Worm (Caenorhabditis elegans) whole organism, late embryonic: Measurements from ENCODE around the gene H20J04.1.

Experiments
- F13H6.1 ChIP-seq: sonication (generic microtip); optimal IDR thresholded peaks from 2 replicates; lab custom pipeline; 2016; ENCODE audit warnings: missing genetic modification characterization, missing compliant biosample characterization
- K09A11.1 ChIP-seq: sonication (generic microtip); optimal IDR thresholded peaks from 2 replicates; lab custom pipeline; 2017; ENCODE audit warnings: antibody characterized with exemption, mild to moderate bottlenecking, missing genetic modification characterization, missing compliant biosample characterization; ENCODE audit not compliant: insufficient read depth
- T23F11.4 ChIP-seq: fragments of 200-800 bp; sonication (Bioruptor generic); optimal IDR thresholded peaks from 2 replicates; lab custom pipeline; 2018; ENCODE audit warnings: mild to moderate bottlenecking, missing genetic modification characterization, missing compliant biosample characterization
- ahr-1 ChIP-seq: sonication (generic microtip); optimal IDR thresholded peaks from 2 replicates; lab custom pipeline; 2016; ENCODE audit warnings: missing genetic modification characterization, missing compliant biosample characterization
- ceh-14 ChIP-seq: sonication (generic microtip); optimal IDR thresholded peaks from 2 replicates; lab custom pipeline; 2016; ENCODE audit warnings: missing genotype, missing genetic modification characterization, missing compliant biosample characterization
- ceh-18 ChIP-seq: sonication (generic microtip); optimal IDR thresholded peaks from 2 replicates; lab custom pipeline; 2016; ENCODE audit warnings: missing genetic modification characterization, missing compliant biosample characterization
- ceh-31 ChIP-seq: sonication (generic microtip); optimal IDR thresholded peaks from 2 replicates; lab custom pipeline; 2016; ENCODE audit warnings: missing genetic modification characterization, missing compliant biosample characterization
- ceh-9 ChIP-seq: sonication (generic microtip); optimal IDR thresholded peaks from 2 replicates; lab custom pipeline; 2016; ENCODE audit warnings: mild to moderate bottlenecking, missing genetic modification characterization, inconsistent platforms, missing compliant biosample characterization
- dmd-4 ChIP-seq: sonication (generic microtip); optimal IDR thresholded peaks from 2 replicates; lab custom pipeline; 2016; ENCODE audit warnings: borderline replicate concordance, missing genetic modification characterization, missing compliant biosample characterization
- dve-1 ChIP-seq: sonication (generic microtip); optimal IDR thresholded peaks from 2 replicates; lab custom pipeline; 2017; ENCODE audit warnings: antibody characterized with exemption, mild to moderate bottlenecking, missing genetic modification characterization, missing compliant biosample characterization
- fax-1 ChIP-seq: sonication (generic microtip); optimal IDR thresholded peaks from 2 replicates; lab custom pipeline; 2016; ENCODE audit warnings: missing genotype, missing genetic modification characterization, missing compliant biosample characterization
- fkh-6 ChIP-seq: sonication (generic microtip); optimal IDR thresholded peaks from 2 replicates; lab custom pipeline; 2016; ENCODE audit warnings: missing genetic modification characterization, missing compliant biosample characterization
- gmeb-2 ChIP-seq: sonication (generic microtip); optimal IDR thresholded peaks from 2 replicates; lab custom pipeline; 2016; ENCODE audit warnings: missing genetic modification characterization, inconsistent platforms, missing compliant biosample characterization
- hlh-15 ChIP-seq: sonication (generic microtip); optimal IDR thresholded peaks from 2 replicates; lab custom pipeline; 2016; ENCODE audit warnings: missing genetic modification characterization, missing compliant biosample characterization
- hlh-30 ChIP-seq: sonication (generic microtip); optimal IDR thresholded peaks from 2 replicates; lab custom pipeline; 2017; ENCODE audit warnings: antibody characterized with exemption, missing genetic modification characterization, missing compliant biosample characterization; ENCODE audit not compliant: insufficient read depth
- hlh-6 ChIP-seq: sonication (generic microtip); optimal IDR thresholded peaks from 2 replicates; lab custom pipeline; 2016; ENCODE audit warnings: missing genotype, missing genetic modification characterization, missing compliant biosample characterization
- hlh-8 ChIP-seq: sonication (generic microtip); optimal IDR thresholded peaks from 2 replicates; lab custom pipeline; 2016; ENCODE audit warnings: missing genotype, missing genetic modification characterization, missing compliant biosample characterization
- lin-11 ChIP-seq: fragments of 200-800 bp; sonication (Bioruptor generic); optimal IDR thresholded peaks from 2 replicates; lab custom pipeline; 2018; ENCODE audit warnings: mild to moderate bottlenecking, missing genetic modification characterization, missing compliant biosample characterization
- madf-2 ChIP-seq: sonication (generic microtip); optimal IDR thresholded peaks from 2 replicates; lab custom pipeline; 2017; ENCODE audit warnings: missing genetic modification characterization, missing compliant biosample characterization
- mec-3 ChIP-seq: sonication (generic microtip); optimal IDR thresholded peaks from 2 replicates; lab custom pipeline; 2016; ENCODE audit warnings: borderline replicate concordance, missing genetic modification characterization, missing compliant biosample characterization
- nfya-1 ChIP-seq: sonication (generic microtip); optimal IDR thresholded peaks from 2 replicates; lab custom pipeline; 2017; ENCODE audit warnings: missing genetic modification characterization, mild to moderate bottlenecking, missing compliant biosample characterization, antibody characterized with exemption, moderate library complexity
- nhr-232 ChIP-seq: sonication (generic microtip); optimal IDR thresholded peaks from 2 replicates; lab custom pipeline; 2016; ENCODE audit warnings: missing genetic modification characterization, missing compliant biosample characterization
- npax-4 ChIP-seq: sonication (generic microtip); optimal IDR thresholded peaks from 2 replicates; lab custom pipeline; 2016; ENCODE audit warnings: missing genetic modification characterization, missing compliant biosample characterization
- odd-2 ChIP-seq: sonication (generic microtip); optimal IDR thresholded peaks from 2 replicates; lab custom pipeline; 2017; ENCODE audit warnings: antibody characterized with exemption, mild to moderate bottlenecking, missing genetic modification characterization, missing compliant biosample characterization
- pag-3 ChIP-seq: sonication (generic microtip); optimal IDR thresholded peaks from 2 replicates; lab custom pipeline; 2016; ENCODE audit warnings: missing compliant biosample characterization, missing genetic modification characterization, borderline replicate concordance
- pat-9 ChIP-seq: fragments of 200-800 bp; sonication (Bioruptor generic); optimal IDR thresholded peaks from 2 replicates; lab custom pipeline; 2018; ENCODE audit warnings: mild to moderate bottlenecking, missing genetic modification characterization, moderate library complexity, missing compliant biosample characterization
- pax-1 ChIP-seq: fragments of 150-350 bp; optimal IDR thresholded peaks from 2 replicates; lab custom pipeline; 2014; ENCODE audit warnings: missing biosample characterization, missing genetic modification characterization
- pha-2 ChIP-seq: sonication (generic microtip); optimal IDR thresholded peaks from 2 replicates; lab custom pipeline; 2017; ENCODE audit warnings: mild to moderate bottlenecking, missing genetic modification characterization, missing compliant biosample characterization
- pqm-1 ChIP-seq: sonication (generic microtip); optimal IDR thresholded peaks from 2 replicates; lab custom pipeline; 2016; ENCODE audit warnings: missing genetic modification characterization, missing compliant biosample characterization
- pros-1 ChIP-seq: fragments of 150-350 bp; optimal IDR thresholded peaks from 2 replicates; lab custom pipeline; 2014; ENCODE audit warnings: missing biosample characterization, missing genetic modification reagents, missing genetic modification characterization
- sdc-2 ChIP-seq: sonication (generic microtip); optimal IDR thresholded peaks from 2 replicates; lab custom pipeline; 2016; ENCODE audit warnings: missing genotype, missing genetic modification characterization, missing compliant biosample characterization
- tbx-2 ChIP-seq: sonication (generic microtip); optimal IDR thresholded peaks from 2 replicates; lab custom pipeline; 2016; ENCODE audit warnings: missing genetic modification characterization, missing compliant biosample characterization
- unc-42 ChIP-seq: sonication (generic microtip); optimal IDR thresholded peaks from 2 replicates; lab custom pipeline; 2016; ENCODE audit warnings: missing genotype, missing genetic modification characterization, missing compliant biosample characterization
- unc-55 ChIP-seq: sonication (generic microtip); optimal IDR thresholded peaks from 2 replicates; lab custom pipeline; 2017; ENCODE audit warnings: missing biosample characterization, missing genetic modification reagents, missing genetic modification characterization
- unc-86 ChIP-seq: sonication (generic microtip); optimal IDR thresholded peaks from 2 replicates; lab custom pipeline; 2016; ENCODE audit warnings: missing genetic modification characterization, missing compliant biosample characterization
- ztf-16 ChIP-seq: sonication (generic microtip); optimal IDR thresholded peaks from 2 replicates; lab custom pipeline; 2017; ENCODE audit warnings: missing genetic modification characterization, missing compliant biosample characterization

The H20J04.1 gene

DNA sequence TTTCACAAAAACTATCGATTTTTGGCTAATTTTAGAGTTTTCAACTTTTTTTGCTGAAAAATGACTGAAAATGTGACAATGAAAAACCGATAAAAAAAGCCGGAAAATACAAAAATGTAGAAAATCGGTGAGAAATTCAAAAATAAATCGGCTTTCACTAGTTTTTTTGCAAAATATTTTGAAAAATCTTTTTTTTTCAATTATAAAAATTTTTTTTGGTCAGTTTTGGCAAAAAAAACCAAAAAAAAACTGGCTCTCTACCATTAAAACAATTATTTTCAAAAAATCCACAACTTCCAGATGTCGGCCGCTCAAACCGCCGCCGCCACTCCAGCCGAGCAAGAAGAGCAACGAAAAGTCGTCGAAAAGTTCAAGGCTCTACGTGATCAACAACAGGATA lies 29.0 kb upstream of the H20J04.1 start, which contains the start of gene pfd-2:
pfd-2 (plus strand) TSS at position 301 of the 400 bp plus-strand sequence.
- TF ChIP-seq fax-1 (no peak), ceh-14 (no peak), nfya-1 (tag; lab: Kevin White, UChicago) (no peak), hlh-15 (no peak), lin-11 (no peak), fkh-6 (tag; lab: Kevin White, UChicago) (no peak), pat-9 (tag; lab: Kevin White, UChicago) (no peak), pqm-1 (tag; lab: Kevin White, UChicago) (no peak), ceh-9 (tag; lab: Kevin White, UChicago) (no peak), K09A11.1 (tag; lab: Kevin White, UChicago) (no peak), T23F11.4 (no peak), hlh-30 (tag; lab: Kevin White, UChicago) (no peak), dmd-4 (tag; lab: Kevin White, UChicago) (no peak), madf-2 (tag; lab: Kevin White, UChicago) (no peak)

- TF ChIP-seq pax-1 (tag; lab: Kevin White, UChicago) (no peak), F13H6.1 (tag; lab: Kevin White, UChicago) (no peak), ceh-31 (no peak)
- TF ChIP-seq, all 69 proteins: peak for 0
Measured at ce11 chrII:4328716-4329115, 26.7 kb upstream of the H20J04.1 start, which contains the start of gene H20J04.4. H20J04.4 (plus strand) TSS chrII:4329016.

DNA sequence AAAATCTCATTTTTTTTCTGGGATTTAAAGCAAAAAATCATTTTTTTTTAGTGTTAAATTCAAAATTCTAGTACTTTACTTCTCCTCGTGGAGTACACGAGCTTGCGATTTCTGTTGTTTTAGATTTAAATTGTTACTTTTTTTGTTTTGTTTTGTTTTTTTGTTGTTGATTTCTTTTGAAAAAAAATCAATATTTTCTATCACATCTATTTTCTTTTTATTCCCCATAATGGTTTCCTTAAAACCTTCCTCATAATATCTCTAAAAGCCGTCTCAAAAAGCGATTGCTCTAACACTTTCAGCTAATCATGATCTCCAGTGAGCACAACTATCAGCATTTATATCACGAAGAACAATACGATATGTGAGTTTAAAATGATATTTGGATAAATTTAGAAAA lies 21.0 kb upstream of the H20J04.1 start, which contains the start of gene madf-3:
madf-3 (plus strand) TSS at position 301 of the 400 bp plus-strand sequence.
- no peak for TF ChIP-seq mec-3 (tag; lab: Kevin White, UChicago)
- TF ChIP-seq odd-2 = no peak
- no peak for TF ChIP-seq K09A11.1 (tag; lab: Kevin White, UChicago)
- no peak for TF ChIP-seq pha-2 (tag; lab: Kevin White, UChicago)
- no peak for TF ChIP-seq madf-2 (tag; lab: Kevin White, UChicago)
- no peak for TF ChIP-seq ceh-18 (tag; lab: Kevin White, UChicago)
- no peak for TF ChIP-seq tbx-2 (tag; lab: Kevin White, UChicago)
- TF ChIP-seq npax-4 (tag; lab: Kevin White, UChicago) = no peak
- TF ChIP-seq pros-1 (tag; lab: Kevin White, UChicago) = no peak
- TF ChIP-seq unc-86 = no peak
- no peak for TF ChIP-seq ceh-9 (tag; lab: Kevin White, UChicago)
- no peak for TF ChIP-seq dve-1 (tag; lab: Kevin White, UChicago)
- no peak for TF ChIP-seq pag-3 (tag; lab: Kevin White, UChicago)
- no peak for TF ChIP-seq unc-55
- no peak for TF ChIP-seq hlh-8 (tag; lab: Kevin White, UChicago)
- TF ChIP-seq gmeb-2 (tag; lab: Kevin White, UChicago) = no peak
- TF ChIP-seq ztf-16 (tag; lab: Kevin White, UChicago) = no peak
- no peak for TF ChIP-seq unc-42 (tag; lab: Kevin White, UChicago)
- TF ChIP-seq ahr-1 (tag; lab: Kevin White, UChicago) = no peak
- TF ChIP-seq nhr-232 (tag; lab: Kevin White, UChicago) = no peak
- TF ChIP-seq, all 69 proteins: peak for 0

DNA sequence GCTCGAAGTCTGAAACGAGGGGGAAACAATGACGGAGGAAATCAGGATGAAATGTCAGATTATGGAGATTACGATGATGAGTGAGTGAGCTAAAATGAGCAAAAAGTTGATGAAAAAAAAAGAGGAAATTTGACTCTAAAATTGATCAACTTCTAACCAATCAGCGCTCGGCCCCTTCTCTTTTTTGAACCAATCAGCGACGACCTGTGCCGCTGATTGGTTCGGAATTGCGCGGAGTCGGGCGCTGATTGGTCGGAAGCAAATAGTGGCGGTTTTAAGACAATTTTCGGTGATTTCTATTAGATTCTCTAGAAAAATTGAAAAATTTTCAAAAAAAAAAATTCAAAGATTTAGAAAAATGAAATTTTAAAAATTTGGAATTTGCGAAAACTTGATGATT lies 17.7 kb upstream of the H20J04.1 start:
- no peak for TF ChIP-seq hlh-6 (tag; lab: Kevin White, UChicago)
- TF ChIP-seq nfya-1 (tag; lab: Kevin White, UChicago) = peak; percentile 90

DNA sequence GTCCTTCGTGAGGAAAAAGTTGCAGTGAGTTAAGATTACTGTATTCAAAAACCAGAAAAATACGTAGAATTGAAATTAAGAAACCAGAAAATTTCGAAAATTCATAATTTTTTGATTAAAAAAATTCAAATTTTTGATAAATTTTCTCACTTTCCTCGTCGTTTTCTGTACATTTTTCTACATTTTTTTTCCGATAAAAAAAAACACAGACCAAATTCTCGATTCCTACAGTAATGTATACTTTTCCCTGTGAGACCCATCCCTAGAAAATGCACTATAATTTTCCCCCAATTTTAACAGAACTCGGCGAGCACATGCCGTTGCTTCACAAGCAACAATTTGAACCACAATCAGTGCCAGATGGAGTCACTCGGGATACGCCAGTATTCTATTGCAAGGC lies 15.5 kb upstream of the H20J04.1 start, which contains the start of gene athp-2:
athp-2 (plus strand) TSS at position 301 of the 400 bp plus-strand sequence.
- no peak for TF ChIP-seq sdc-2 (tag; lab: Kevin White, UChicago)
- no peak for TF ChIP-seq K09A11.1 (tag; lab: Kevin White, UChicago)
- TF ChIP-seq, all 69 proteins: peak for 0
